Worm (Caenorhabditis elegans) whole organism, L4 larva: ENCODE results near the gene aps-2.

Source experiments
- F44E2.7 ChIP-seq: fragments of 200-800 bp; sonication (Bioruptor generic); IDR thresholded peaks from 2 replicates; pipeline ENCODE4 v2.1.2; 2022; ENCODE audit warnings: missing genetic modification characterization, missing compliant biosample characterization
- aha-1 ChIP-seq: fragments of 150-350 bp; peaks from one replicate; lab custom pipeline; 2014; ENCODE audit warnings: missing biosample characterization, missing genetic modification characterization
- ama-1 ChIP-seq: fragments of 150-350 bp; optimal IDR thresholded peaks from 2 replicates; lab custom pipeline; 2014; ENCODE audit warnings: inconsistent platforms, mixed read lengths
- fos-1 ChIP-seq: fragments of 150-350 bp; optimal IDR thresholded peaks from 2 replicates; lab custom pipeline; 2014; ENCODE audit warnings: missing biosample characterization, missing genetic modification characterization
- jun-1 ChIP-seq: fragments of 150-350 bp; optimal IDR thresholded peaks from 2 replicates; lab custom pipeline; 2014; ENCODE audit warnings: missing biosample characterization, missing genetic modification reagents, missing genetic modification characterization
- lin-13 ChIP-seq: fragments of 150-350 bp; optimal IDR thresholded peaks from 2 replicates; lab custom pipeline; 2014; ENCODE audit warnings: missing biosample characterization, missing genetic modification reagents, missing genetic modification characterization
- mdl-1 ChIP-seq, 2 experiments: fragments of 150-350 bp in 1 of 2; sonication (generic microtip) in 1 of 2; optimal IDR thresholded peaks; 2 replicates each; lab custom pipeline; 2014 to 2017; ENCODE audit warnings: missing biosample characterization in 2 of 2, missing genetic modification characterization in 2 of 2
- nhr-25 ChIP-seq: sonication (generic microtip); optimal IDR thresholded peaks from 2 replicates; lab custom pipeline; 2017; ENCODE audit warnings: missing genetic modification characterization, mild to moderate bottlenecking, missing compliant biosample characterization, antibody characterized with exemption, moderate library complexity, borderline replicate concordance; ENCODE audit not compliant: insufficient read depth
- pqm-1 ChIP-seq: sonication (generic microtip); optimal IDR thresholded peaks from 2 replicates; lab custom pipeline; 2017; ENCODE audit warnings: missing biosample characterization, missing genetic modification characterization
- snpc-4 ChIP-seq: fragments of 150-350 bp; optimal IDR thresholded peaks from 2 replicates; lab custom pipeline; 2014; ENCODE audit warnings: missing biosample characterization, missing genetic modification characterization
- unc-130 ChIP-seq: sonication (generic microtip); optimal IDR thresholded peaks from 2 replicates; lab custom pipeline; 2016; ENCODE audit warnings: missing genetic modification reagents, missing genetic modification characterization, missing compliant biosample characterization
- ztf-11 ChIP-seq: fragments of 150-350 bp; optimal IDR thresholded peaks from 2 replicates; lab custom pipeline; 2014; ENCODE audit warnings: missing biosample characterization, missing genetic modification characterization

ce11 chrX:4440641-4441040 is 17.4 kb upstream of the aps-2 start, which contains the start of gene F15A8.1:
- TF ChIP-seq mdl-1 (tag; optimal IDR thresholded peaks at IDR 0.05; lab: Kevin White, UChicago) (no peak), pqm-1 (no peak), unc-130 (GFP tag; lab: Kevin White, UChicago) (no peak), F44E2.7 (GFP tag; lab: Robert Waterston, UW) (no peak), ama-1 (lab: Kevin White, UChicago) (no peak), aha-1 (tag; lab: Kevin White, UChicago) (no peak), lin-13 (GFP tag; lab: Kevin White, UChicago) (no peak), snpc-4 (tag; lab: Kevin White, UChicago) (no peak), fos-1 (tag; lab: Kevin White, UChicago) (no peak), nhr-25 (tag; lab: Kevin White, UChicago) (no peak), ztf-11 (tag; lab: Kevin White, UChicago) (no peak), jun-1 (tag; lab: Kevin White, UChicago) (no peak)
